Worm (Caenorhabditis elegans): ENCODE measurements around the gene dpy-1.

- no peak for TF ChIP-seq sptf-2 (GFP tag; optimal IDR thresholded peaks at IDR 0.05)
- no peak for TF ChIP-seq nfya-1 (tag; optimal IDR thresholded peaks at IDR 0.05; ENCODE audit: borderline replicate concordance, insufficient read depth)
- TF ChIP-seq F57C9.4 (tag; optimal IDR thresholded peaks at IDR 0.05): no peak
Measured at ce11 chrIII:2060857-2061256, 13.1 kb upstream of the dpy-1 start, which contains the start of gene ins-16.
